Worm (Caenorhabditis elegans): ENCODE measurements around the gene lgc-20.

- TF ChIP-seq him-1 (tag; optimal IDR thresholded peaks at IDR 0.05) (no peak), W03F9.2 (tag; optimal IDR thresholded peaks at IDR 0.05) (no peak)
Measured at ce11 chrII:11376026-11376425, 32.6 kb upstream of the lgc-20 start.

All from whole organism, L4/young adult.